Fruit fly (Drosophila melanogaster) whole organism, embryonic: ENCODE measurements around the gene SkpA.

ENCODE experiments used
- C15 ChIP-seq: fragments of 200-800 bp; sonication (Bioruptor generic); IDR thresholded peaks from 3 replicates; pipeline ENCODE4 v1.3.6; 2022; ENCODE audit warnings: missing biosample characterization, missing genetic modification characterization
- CG10321 ChIP-seq: fragments of 200-800 bp; sonication (Bioruptor generic); IDR thresholded peaks from 2 replicates; pipeline ENCODE4 v1.3.6; 2022; ENCODE audit warnings: missing biosample characterization, missing genetic modification characterization
- CG11504 ChIP-seq: fragments of 200-800 bp; sonication (Bioruptor generic); optimal IDR thresholded peaks from 3 replicates; lab custom pipeline; 2019; ENCODE audit warnings: missing biosample characterization, mild to moderate bottlenecking, missing genetic modification characterization, moderate library complexity
- CG12071 ChIP-seq: fragments of 200-800 bp; sonication (Bioruptor generic); optimal IDR thresholded peaks from 3 replicates; lab custom pipeline; 2018; ENCODE audit warnings: missing biosample characterization, mild to moderate bottlenecking, missing genetic modification characterization
- CG13424 ChIP-seq: fragments of 200-800 bp; sonication (Bioruptor generic); optimal IDR thresholded peaks from 2 replicates; lab custom pipeline; 2019; ENCODE audit warnings: missing biosample characterization, mild to moderate bottlenecking, missing genetic modification characterization, moderate library complexity
- CG14860 ChIP-seq: fragments of 200-800 bp; sonication (Bioruptor generic); IDR thresholded peaks from 3 replicates; pipeline ENCODE4 v1.3.6; 2022; ENCODE audit warnings: missing biosample characterization, missing genetic modification characterization; ENCODE audit not compliant: partially characterized antibody
- CG15269 ChIP-seq: fragments of 200-800 bp; sonication (Bioruptor generic); optimal IDR thresholded peaks from 2 replicates; lab custom pipeline; 2018; ENCODE audit warnings: missing biosample characterization, mild to moderate bottlenecking, missing genetic modification characterization, moderate library complexity
- CG1602 ChIP-seq: fragments of 200-800 bp; sonication (Bioruptor generic); optimal IDR thresholded peaks from 3 replicates; lab custom pipeline; 2016; ENCODE audit warnings: missing biosample characterization, missing genetic modification characterization
- CG17359 ChIP-seq: fragments of 200-800 bp; sonication (Bioruptor generic); optimal IDR thresholded peaks from 3 replicates; lab custom pipeline; 2018; ENCODE audit warnings: missing biosample characterization, mild to moderate bottlenecking, missing genetic modification characterization, moderate library complexity
- CG18599 ChIP-seq: fragments of 200-800 bp; sonication (Bioruptor generic); optimal IDR thresholded peaks from 3 replicates; lab custom pipeline; 2017; ENCODE audit warnings: missing biosample characterization, missing genetic modification characterization, mild to moderate bottlenecking, moderate library complexity, missing genetic modification reagents
- CG2202 ChIP-seq: fragments of 200-800 bp; sonication (Bioruptor generic); optimal IDR thresholded peaks from 2 replicates; lab custom pipeline; 2018; ENCODE audit warnings: missing biosample characterization, mild to moderate bottlenecking, missing genetic modification characterization
- CG32772 ChIP-seq: fragments of 200-800 bp; sonication (Bioruptor generic); IDR thresholded peaks from 2 replicates; pipeline ENCODE4 v1.3.6; 2022; ENCODE audit warnings: missing biosample characterization, missing genetic modification characterization
- CG4282 ChIP-seq: fragments of 200-800 bp; sonication (Bioruptor generic); optimal IDR thresholded peaks from 2 replicates; lab custom pipeline; 2016; ENCODE audit warnings: missing biosample characterization, missing genetic modification characterization
- CG4617 ChIP-seq: fragments of 200-800 bp; sonication (Bioruptor generic); optimal IDR thresholded peaks from 3 replicates; lab custom pipeline; 2016; ENCODE audit warnings: missing biosample characterization, missing genetic modification characterization, borderline replicate concordance
- CG4707 ChIP-seq: fragments of 200-800 bp; sonication (Bioruptor generic); optimal IDR thresholded peaks from 2 replicates; lab custom pipeline; 2018; ENCODE audit warnings: missing biosample characterization, mild to moderate bottlenecking, missing genetic modification characterization, moderate library complexity
- CG6689 ChIP-seq: fragments of 200-800 bp; sonication (Bioruptor generic); IDR thresholded peaks from 2 replicates; pipeline ENCODE4 v1.3.6; 2022; ENCODE audit warnings: missing biosample characterization, missing genetic modification characterization
- CG6765 ChIP-seq: fragments of 200-800 bp; sonication (Bioruptor generic); optimal IDR thresholded peaks from 3 replicates; lab custom pipeline; 2017; ENCODE audit warnings: missing biosample characterization, mild to moderate bottlenecking, missing genetic modification characterization
- CG6813 ChIP-seq: fragments of 200-800 bp; sonication (Bioruptor generic); optimal IDR thresholded peaks from 2 replicates; lab custom pipeline; 2017; ENCODE audit warnings: missing biosample characterization, missing genetic modification characterization, mild to moderate bottlenecking, moderate library complexity, missing genetic modification reagents
- CG7839 ChIP-seq: fragments of 200-800 bp; sonication (Bioruptor generic); optimal IDR thresholded peaks from 3 replicates; lab custom pipeline; 2018; ENCODE audit warnings: missing biosample characterization, mild to moderate bottlenecking, missing genetic modification characterization, moderate library complexity
- CG8281 ChIP-seq: fragments of 200-800 bp; sonication (Bioruptor generic); optimal IDR thresholded peaks from 2 replicates; lab custom pipeline; 2018; ENCODE audit warnings: missing biosample characterization, mild to moderate bottlenecking, missing genetic modification characterization, moderate library complexity
- Camta ChIP-seq: fragments of 200-800 bp; sonication (Bioruptor generic); optimal IDR thresholded peaks from 2 replicates; lab custom pipeline; 2016; ENCODE audit warnings: missing biosample characterization, missing genetic modification characterization
- D19B ChIP-seq: fragments of 200-800 bp; sonication (Bioruptor generic); optimal IDR thresholded peaks from 2 replicates; lab custom pipeline; 2017; ENCODE audit warnings: missing biosample characterization, mild to moderate bottlenecking, missing genetic modification characterization
- Dfd ChIP-seq, 2 experiments: fragments of >200 bp; optimal IDR thresholded peaks; 2 replicates each; lab custom pipeline; 2017; ENCODE audit warnings: missing biosample characterization in 2 of 2, missing genetic modification characterization in 2 of 2
- Dip3 ChIP-seq: fragments of 200-800 bp; sonication (Bioruptor generic); optimal IDR thresholded peaks from 3 replicates; lab custom pipeline; 2016; ENCODE audit warnings: missing biosample characterization, missing genetic modification characterization
- Drgx ChIP-seq: fragments of 200-800 bp; sonication (Bioruptor generic); IDR thresholded peaks from 2 replicates; pipeline ENCODE4 v1.3.6; 2022; ENCODE audit warnings: missing biosample characterization, missing genetic modification characterization
- E2f2 ChIP-seq: fragments of 200-800 bp; sonication (Bioruptor generic); IDR thresholded peaks from 2 replicates; pipeline ENCODE4 v1.3.6; 2022; ENCODE audit warnings: missing biosample characterization, missing genetic modification characterization
- Gsc ChIP-seq: fragments of 200-800 bp; sonication (Bioruptor generic); IDR thresholded peaks from 2 replicates; pipeline ENCODE4 v1.3.6; 2022; ENCODE audit warnings: missing biosample characterization, missing genetic modification characterization
- HHEX ChIP-seq: fragments of 200-800 bp; sonication (Bioruptor generic); optimal IDR thresholded peaks from 3 replicates; lab custom pipeline; 2017; ENCODE audit warnings: missing biosample characterization, mild to moderate bottlenecking, missing genetic modification characterization, missing genetic modification reagents
- HmgZ ChIP-seq: fragments of 200-800 bp; sonication (Bioruptor generic); optimal IDR thresholded peaks from 2 replicates; lab custom pipeline; 2018; ENCODE audit warnings: missing biosample characterization, mild to moderate bottlenecking, missing genetic modification characterization
- Hr51 ChIP-seq, 2 experiments: fragments of 200-800 bp; sonication (Bioruptor generic); optimal IDR thresholded peaks; 2 replicates in 1 of 2; 3 replicates in 1 of 2; lab custom pipeline; 2016 to 2018; ENCODE audit warnings: missing biosample characterization in 2 of 2, missing genetic modification characterization in 2 of 2, mild to moderate bottlenecking in 1 of 2, moderate library complexity in 1 of 2
- Oli ChIP-seq: fragments of 200-800 bp; sonication (Bioruptor generic); optimal IDR thresholded peaks from 2 replicates; lab custom pipeline; 2018; ENCODE audit warnings: missing biosample characterization, mild to moderate bottlenecking, missing genetic modification characterization, moderate library complexity
- PHDP ChIP-seq: fragments of 200-800 bp; sonication (Bioruptor generic); optimal IDR thresholded peaks from 3 replicates; lab custom pipeline; 2018; ENCODE audit warnings: missing biosample characterization, mild to moderate bottlenecking, missing genetic modification characterization, moderate library complexity
- TFAM ChIP-seq: fragments of 200-800 bp; sonication (Bioruptor generic); optimal IDR thresholded peaks from 2 replicates; lab custom pipeline; 2017; ENCODE audit warnings: missing biosample characterization, missing genetic modification characterization, inconsistent platforms
- Xrp1 ChIP-seq: fragments of 200-800 bp; sonication (Bioruptor generic); IDR thresholded peaks from 2 replicates; pipeline ENCODE4 v1.3.6; 2022; ENCODE audit warnings: missing biosample characterization, missing genetic modification characterization
- az2 ChIP-seq: fragments of 200-800 bp; sonication (Bioruptor generic); optimal IDR thresholded peaks from 3 replicates; lab custom pipeline; 2016; ENCODE audit warnings: missing biosample characterization, missing genetic modification characterization
- chif ChIP-seq, 2 experiments: fragments of 200-800 bp; sonication (Bioruptor generic); optimal IDR thresholded peaks; 3 replicates each; lab custom pipeline; 2016; ENCODE audit warnings: missing biosample characterization in 2 of 2, missing genetic modification characterization in 2 of 2
- ci ChIP-seq: fragments of 200-800 bp; sonication (Bioruptor generic); IDR thresholded peaks from 3 replicates; pipeline ENCODE4 v1.3.6; 2022; ENCODE audit warnings: missing biosample characterization, missing genetic modification characterization
- corto ChIP-seq: fragments of 200-800 bp; sonication (Bioruptor generic); optimal IDR thresholded peaks from 2 replicates; lab custom pipeline; 2016; ENCODE audit warnings: missing biosample characterization, mild to moderate bottlenecking, missing genetic modification characterization, moderate library complexity
- fd96Cb ChIP-seq: fragments of 200-800 bp; sonication (Bioruptor generic); optimal IDR thresholded peaks from 2 replicates; lab custom pipeline; 2018; ENCODE audit warnings: missing biosample characterization, mild to moderate bottlenecking, missing genetic modification characterization, moderate library complexity
- ind ChIP-seq: fragments of 200-800 bp; sonication (Bioruptor generic); optimal IDR thresholded peaks from 3 replicates; lab custom pipeline; 2016; ENCODE audit warnings: missing biosample characterization, missing genetic modification characterization
- jumu ChIP-seq: fragments of 200-800 bp; sonication (Bioruptor generic); optimal IDR thresholded peaks from 3 replicates; lab custom pipeline; 2016; ENCODE audit warnings: missing biosample characterization, missing genetic modification characterization
- mld ChIP-seq: fragments of 200-800 bp; sonication (Bioruptor generic); IDR thresholded peaks from 3 replicates; pipeline ENCODE4 v1.3.6; 2022; ENCODE audit warnings: missing biosample characterization, missing genetic modification characterization; ENCODE audit not compliant: partially characterized antibody
- prd ChIP-seq, 3 experiments: fragments of >200 bp in 2 of 3; fragments of 200-800 bp in 1 of 3; sonication (Bioruptor generic) in 1 of 3; optimal IDR thresholded peaks in 2 of 3; IDR thresholded peaks in 1 of 3; 2 replicates in 2 of 3; 3 replicates in 1 of 3; pipeline versions ENCODE4 v1.3.6 to Lab custom; 2017 to 2022; ENCODE audit warnings: missing biosample characterization in 1 of 3, missing genetic modification characterization in 1 of 3
- pum ChIP-seq: fragments of 200-800 bp; sonication (Bioruptor generic); optimal IDR thresholded peaks from 2 replicates; lab custom pipeline; 2016; ENCODE audit warnings: missing biosample characterization, missing genetic modification characterization
- repo ChIP-seq: fragments of 200-800 bp; sonication (Bioruptor generic); optimal IDR thresholded peaks from 2 replicates; lab custom pipeline; 2016; ENCODE audit warnings: missing biosample characterization, missing genetic modification characterization
- scrt ChIP-seq: fragments of 200-800 bp; sonication (Bioruptor generic); optimal IDR thresholded peaks from 2 replicates; lab custom pipeline; 2018; ENCODE audit warnings: missing biosample characterization, mild to moderate bottlenecking, missing genetic modification characterization, moderate library complexity
- sens ChIP-seq: fragments of 200-800 bp; sonication (Bioruptor generic); peaks from one replicate; lab custom pipeline; 2016; ENCODE audit warnings: missing biosample characterization, missing genetic modification characterization
- slbo ChIP-seq: fragments of 200-800 bp; sonication (Bioruptor generic); IDR thresholded peaks from 2 replicates; pipeline ENCODE4 v1.3.6; 2022; ENCODE audit warnings: missing biosample characterization, missing genetic modification characterization
- ssp ChIP-seq: fragments of 200-800 bp; sonication (Bioruptor generic); IDR thresholded peaks from 2 replicates; pipeline ENCODE4 v1.3.6; 2022; ENCODE audit warnings: missing biosample characterization, missing genetic modification characterization
- zfh1 ChIP-seq: fragments of 200-800 bp; sonication (Bioruptor generic); IDR thresholded peaks from 3 replicates; pipeline ENCODE4 v1.3.6; 2022; ENCODE audit warnings: missing biosample characterization, missing genetic modification characterization

The SkpA gene

DNA sequence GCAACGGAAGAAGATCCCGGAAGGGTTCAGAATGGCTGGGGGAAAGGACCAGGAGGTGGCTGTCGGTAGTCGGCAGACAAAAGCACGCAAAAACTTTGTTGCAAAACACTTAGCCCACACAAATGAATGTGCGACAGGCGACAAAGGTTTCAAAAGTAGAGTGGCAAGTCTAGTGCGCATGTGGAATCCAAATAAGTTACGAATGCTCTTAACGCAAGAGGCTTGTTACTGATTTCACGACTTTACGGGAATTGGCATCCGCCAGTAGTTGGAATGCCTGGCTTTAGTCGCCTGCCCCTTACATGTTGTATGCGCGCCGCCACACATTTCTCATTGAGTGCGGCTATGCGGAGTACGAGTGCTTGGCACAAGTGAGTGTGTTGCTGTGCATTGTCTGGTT, 22.6 kb downstream of the SkpA start (continued):
- no peak for TF ChIP-seq az2 (GFP tag; lab: Kevin White, UChicago)
- TF ChIP-seq CG10321 (GFP tag; lab: Robert Waterston, UW), result no peak
- no peak for TF ChIP-seq ssp (GFP tag; lab: Robert Waterston, UW)
- no peak for TF ChIP-seq mld
- TF ChIP-seq CG13424 (tag; lab: Kevin White, UChicago), result no peak
- TF ChIP-seq prd (optimal IDR thresholded peaks at IDR 0.05; lab: Kevin White, UChicago), result no peak
- TF ChIP-seq prd (GFP tag; IDR thresholded peaks at IDR 0.05; lab: Robert Waterston, UW), result peak; percentile 25; the same call in 1 of the 3 replicates
- no peak for TF ChIP-seq E2f2 (GFP tag; lab: Robert Waterston, UW)
- no peak for TF ChIP-seq CG15269
- no peak for TF ChIP-seq CG11504 (tag; lab: Kevin White, UChicago)
- TF ChIP-seq CG8281 (tag; lab: Kevin White, UChicago), result no peak
- TF ChIP-seq repo, result no peak
- no peak for TF ChIP-seq chif (GFP tag; optimal IDR thresholded peaks at IDR 0.05; lab: Kevin White, UChicago)
- TF ChIP-seq Hr51 (GFP tag; optimal IDR thresholded peaks at IDR 0.05; lab: Kevin White, UChicago), result no peak
- TF ChIP-seq CG18599 (GFP tag; lab: Kevin White, UChicago), result peak; percentile 8
- no peak for TF ChIP-seq CG12071
- TF ChIP-seq Gsc (GFP tag; lab: Robert Waterston, UW), result no peak
- TF ChIP-seq D19B, result no peak
- no peak for TF ChIP-seq Oli (tag; lab: Kevin White, UChicago)
- 0 out of 3 replicates have a peak, but pooled peaks have one; percentile 24 for TF ChIP-seq ci (GFP tag; lab: Robert Waterston, UW)
- peak; percentile 41; the same call in 1 of the 2 replicates for TF ChIP-seq Drgx
- no peak for TF ChIP-seq CG1602 (GFP tag; lab: Kevin White, UChicago)
- peak; percentile 62 for TF ChIP-seq sens
- TF ChIP-seq Xrp1 (GFP tag; lab: Robert Waterston, UW), result peak; percentile 36; the same call in 1 of the 2 replicates
- no peak for TF ChIP-seq Dip3 (GFP tag; lab: Kevin White, UChicago)
- no peak for TF ChIP-seq TFAM (GFP tag; lab: Kevin White, UChicago)
- 0 out of 3 replicates have a peak, but pooled peaks have one; percentile 29 for TF ChIP-seq zfh1

DNA sequence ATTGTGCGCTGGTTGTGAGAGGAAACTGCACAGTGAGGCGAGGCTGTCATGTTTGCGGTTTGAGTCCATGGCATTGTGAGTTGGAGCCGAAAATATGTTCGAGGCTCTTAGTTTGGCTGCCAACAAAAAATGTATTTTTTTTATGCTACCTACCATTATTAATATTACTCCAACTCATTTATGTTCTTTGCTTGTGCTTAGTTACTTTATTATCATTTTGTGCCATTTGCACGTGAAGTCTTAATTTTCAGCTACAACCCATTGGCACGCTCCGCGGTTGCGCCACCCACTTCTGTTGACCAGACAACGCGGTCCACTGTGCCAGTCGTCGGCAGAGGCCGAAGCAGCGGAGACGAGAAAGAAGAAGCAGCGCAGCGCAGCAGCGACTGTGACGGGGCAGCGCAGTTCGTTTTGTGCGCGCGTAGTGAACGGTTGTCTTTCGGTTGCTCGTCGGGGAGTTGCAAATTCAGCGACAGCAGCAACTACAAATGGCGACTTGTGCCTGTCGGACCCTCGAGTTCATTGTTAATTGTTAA, 30.6 kb downstream of the SkpA start, which contains the start of gene sdk:
sdk (plus strand) TSS at position 398 of the 536 bp plus-strand sequence.
- peak; percentile 82 for TF ChIP-seq scrt
- TF ChIP-seq PHDP (tag; lab: Kevin White, UChicago), result peak; percentile 92
- TF ChIP-seq fd96Cb (tag; lab: Kevin White, UChicago), result peak; percentile 87
- TF ChIP-seq CG4617, result peak; percentile 64
- TF ChIP-seq slbo (GFP tag; lab: Robert Waterston, UW), result peak; percentile 88
- TF ChIP-seq CG32772 (GFP tag; lab: Robert Waterston, UW), result peak; percentile 82
- TF ChIP-seq HHEX (GFP tag; lab: Kevin White, UChicago), result peak; percentile 91
- peak; percentile 73 for TF ChIP-seq ssp (GFP tag; lab: Robert Waterston, UW)
- peak; percentile 92 for TF ChIP-seq Camta (GFP tag; lab: Kevin White, UChicago)
- TF ChIP-seq CG7839, result peak; percentile 91
- peak; percentile 88 for TF ChIP-seq CG6813 (GFP tag; lab: Kevin White, UChicago)
- peak; percentile 84 for TF ChIP-seq corto
- peak; percentile 89 for TF ChIP-seq CG6765
- peak; percentile 92 for TF ChIP-seq ind (GFP tag; lab: Kevin White, UChicago)
- TF ChIP-seq CG2202 (tag; lab: Kevin White, UChicago), result peak; percentile 87
- peak; percentile 92 for TF ChIP-seq CG6689 (GFP tag; lab: Robert Waterston, UW)
- TF ChIP-seq pum (GFP tag; lab: Kevin White, UChicago), result peak; percentile 90
- peak; percentile 93 for TF ChIP-seq jumu
- no peak for TF ChIP-seq Dfd (GFP tag; optimal IDR thresholded peaks at IDR 0.05; lab: Kevin White, UChicago)
- peak; percentile 96 for TF ChIP-seq CG4707 (GFP tag; lab: Kevin White, UChicago)
- TF ChIP-seq CG17359 (tag; lab: Kevin White, UChicago), result peak; percentile 87
- TF ChIP-seq HmgZ (tag; lab: Kevin White, UChicago), result peak; percentile 93
- TF ChIP-seq CG14860, result peak; percentile 79
- 0 out of 3 replicates have a peak, but pooled peaks have one; percentile 27 for TF ChIP-seq C15 (GFP tag; lab: Robert Waterston, UW)
- peak; percentile 95 for TF ChIP-seq CG4282 (GFP tag; lab: Kevin White, UChicago)
